Worm (Caenorhabditis elegans): ENCODE results near the gene srh-30.

DNA sequence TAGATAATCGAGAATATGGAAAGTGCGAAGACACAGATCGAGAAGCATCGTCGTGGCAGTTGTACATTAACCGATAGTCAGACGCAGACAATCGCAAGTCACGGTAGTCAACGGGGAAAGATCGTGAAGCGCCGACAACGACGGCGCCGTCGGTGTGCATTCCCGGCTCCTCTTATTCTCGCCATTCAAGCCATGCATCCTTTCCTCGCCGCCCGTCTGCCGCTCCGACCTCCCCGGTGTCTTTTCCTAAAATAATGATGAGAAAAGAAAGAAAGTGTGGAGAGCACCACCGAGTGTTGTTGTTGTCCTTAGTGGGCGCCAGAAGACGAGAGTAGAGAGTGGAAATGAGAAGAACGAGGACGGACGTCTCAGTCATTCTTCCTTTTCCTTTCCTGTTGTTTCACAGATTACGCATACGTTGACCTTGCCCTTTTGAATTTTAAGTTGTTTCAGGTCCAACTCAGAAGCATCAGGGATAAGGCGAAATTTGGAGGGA lies 22.2 kb upstream of the srh-30 start, which contains the start of gene ZC404.1:
- TF ChIP-seq fkh-10 (GFP tag; optimal IDR thresholded peaks at IDR 0.05), result no peak
- no peak for TF ChIP-seq unc-62 (GFP tag; optimal IDR thresholded peaks at IDR 0.05)
- TF ChIP-seq skn-1 (tag; optimal IDR thresholded peaks at IDR 0.05), result no peak
- TF ChIP-seq fos-1 (tag; optimal IDR thresholded peaks at IDR 0.05), result no peak
- no peak for TF ChIP-seq elt-2 (tag; optimal IDR thresholded peaks at IDR 0.05)

All from whole organism, L3 larva.